Worm (Caenorhabditis elegans) whole organism, late embryonic: Measurements from ENCODE around the gene M110.7.
A peak's percentile ranks its signal among the peaks of the same experiment; 100 is the strongest.

ENCODE experiments used
- C38D4.7 ChIP-seq: fragments of 200-800 bp; sonication (Bioruptor generic); optimal IDR thresholded peaks from 2 replicates; lab custom pipeline; 2018; ENCODE audit warnings: mild to moderate bottlenecking, missing genetic modification characterization, moderate library complexity, missing compliant biosample characterization
- F13H6.1 ChIP-seq: sonication (generic microtip); optimal IDR thresholded peaks from 2 replicates; lab custom pipeline; 2016; ENCODE audit warnings: missing genetic modification characterization, missing compliant biosample characterization
- K02D7.2 ChIP-seq: sonication (generic microtip); optimal IDR thresholded peaks from 2 replicates; lab custom pipeline; 2017; ENCODE audit warnings: mild to moderate bottlenecking, missing genetic modification characterization, missing compliant biosample characterization
- T23F11.4 ChIP-seq: fragments of 200-800 bp; sonication (Bioruptor generic); optimal IDR thresholded peaks from 2 replicates; lab custom pipeline; 2018; ENCODE audit warnings: mild to moderate bottlenecking, missing genetic modification characterization, missing compliant biosample characterization
- Y22D7AL.16 ChIP-seq: sonication (generic microtip); optimal IDR thresholded peaks from 2 replicates; lab custom pipeline; 2016; ENCODE audit warnings: missing genetic modification characterization, missing compliant biosample characterization
- ahr-1 ChIP-seq: sonication (generic microtip); optimal IDR thresholded peaks from 2 replicates; lab custom pipeline; 2016; ENCODE audit warnings: missing genetic modification characterization, missing compliant biosample characterization
- ceh-14 ChIP-seq: sonication (generic microtip); optimal IDR thresholded peaks from 2 replicates; lab custom pipeline; 2016; ENCODE audit warnings: missing genotype, missing genetic modification characterization, missing compliant biosample characterization
- ceh-19 ChIP-seq: fragments of 200-800 bp; sonication (Bioruptor generic); optimal IDR thresholded peaks from 2 replicates; lab custom pipeline; 2018; ENCODE audit warnings: mild to moderate bottlenecking, missing genetic modification characterization, missing compliant biosample characterization
- ceh-22 ChIP-seq: sonication (generic microtip); optimal IDR thresholded peaks from 2 replicates; lab custom pipeline; 2017; ENCODE audit warnings: missing biosample characterization, missing genetic modification characterization
- ceh-30 ChIP-seq: fragments of 150-350 bp; optimal IDR thresholded peaks from 2 replicates; lab custom pipeline; 2014; ENCODE audit warnings: missing biosample characterization, missing genetic modification characterization
- ceh-34 ChIP-seq: sonication (generic microtip); optimal IDR thresholded peaks from 2 replicates; lab custom pipeline; 2016; ENCODE audit warnings: mild to moderate bottlenecking, missing genetic modification characterization, missing compliant biosample characterization
- ceh-48 ChIP-seq: sonication (generic microtip); optimal IDR thresholded peaks from 2 replicates; lab custom pipeline; 2016; ENCODE audit warnings: missing genetic modification characterization, inconsistent platforms, missing compliant biosample characterization
- che-1 ChIP-seq: sonication (generic microtip); optimal IDR thresholded peaks from 2 replicates; lab custom pipeline; 2016; ENCODE audit warnings: mild to moderate bottlenecking, missing genetic modification characterization, missing compliant biosample characterization
- elt-2 ChIP-seq: sonication (generic microtip); optimal IDR thresholded peaks from 2 replicates; lab custom pipeline; 2016; ENCODE audit warnings: missing genetic modification reagents, missing genetic modification characterization, missing compliant biosample characterization
- elt-4 ChIP-seq: sonication (generic microtip); optimal IDR thresholded peaks from 2 replicates; lab custom pipeline; 2016; ENCODE audit warnings: missing genetic modification characterization, missing compliant biosample characterization
- ets-4 ChIP-seq: sonication (generic microtip); optimal IDR thresholded peaks from 2 replicates; lab custom pipeline; 2016; ENCODE audit warnings: missing genetic modification characterization, missing compliant biosample characterization
- fkh-6 ChIP-seq: sonication (generic microtip); optimal IDR thresholded peaks from 2 replicates; lab custom pipeline; 2016; ENCODE audit warnings: missing genetic modification characterization, missing compliant biosample characterization
- hlh-15 ChIP-seq: sonication (generic microtip); optimal IDR thresholded peaks from 2 replicates; lab custom pipeline; 2016; ENCODE audit warnings: missing genetic modification characterization, missing compliant biosample characterization
- hlh-30 ChIP-seq: sonication (generic microtip); optimal IDR thresholded peaks from 2 replicates; lab custom pipeline; 2017; ENCODE audit warnings: antibody characterized with exemption, missing genetic modification characterization, missing compliant biosample characterization; ENCODE audit not compliant: insufficient read depth
- hlh-6 ChIP-seq: sonication (generic microtip); optimal IDR thresholded peaks from 2 replicates; lab custom pipeline; 2016; ENCODE audit warnings: missing genotype, missing genetic modification characterization, missing compliant biosample characterization
- lim-6 ChIP-seq: sonication (generic microtip); optimal IDR thresholded peaks from 2 replicates; lab custom pipeline; 2016; ENCODE audit warnings: missing genetic modification characterization, missing compliant biosample characterization
- lin-11 ChIP-seq: fragments of 200-800 bp; sonication (Bioruptor generic); optimal IDR thresholded peaks from 2 replicates; lab custom pipeline; 2018; ENCODE audit warnings: mild to moderate bottlenecking, missing genetic modification characterization, missing compliant biosample characterization
- madf-2 ChIP-seq: sonication (generic microtip); optimal IDR thresholded peaks from 2 replicates; lab custom pipeline; 2017; ENCODE audit warnings: missing genetic modification characterization, missing compliant biosample characterization
- mec-3 ChIP-seq: sonication (generic microtip); optimal IDR thresholded peaks from 2 replicates; lab custom pipeline; 2016; ENCODE audit warnings: borderline replicate concordance, missing genetic modification characterization, missing compliant biosample characterization
- nhr-11 ChIP-seq: fragments of 150-350 bp; optimal IDR thresholded peaks from 2 replicates; lab custom pipeline; 2014; ENCODE audit warnings: missing biosample characterization, missing genetic modification characterization
- nhr-232 ChIP-seq: sonication (generic microtip); optimal IDR thresholded peaks from 2 replicates; lab custom pipeline; 2016; ENCODE audit warnings: missing genetic modification characterization, missing compliant biosample characterization
- pag-3 ChIP-seq: sonication (generic microtip); optimal IDR thresholded peaks from 2 replicates; lab custom pipeline; 2016; ENCODE audit warnings: missing compliant biosample characterization, missing genetic modification characterization, borderline replicate concordance
- pax-1 ChIP-seq: fragments of 150-350 bp; optimal IDR thresholded peaks from 2 replicates; lab custom pipeline; 2014; ENCODE audit warnings: missing biosample characterization, missing genetic modification characterization
- pha-4 ChIP-seq: fragments of 150-350 bp; optimal IDR thresholded peaks from 2 replicates; lab custom pipeline; 2018; ENCODE audit warnings: missing biosample characterization, missing genetic modification reagents, missing genetic modification characterization
- sox-4 ChIP-seq: sonication (generic microtip); optimal IDR thresholded peaks from 2 replicates; lab custom pipeline; 2017; ENCODE audit warnings: mild to moderate bottlenecking, missing genetic modification characterization, inconsistent platforms, missing compliant biosample characterization
- syd-9 ChIP-seq: sonication (generic microtip); optimal IDR thresholded peaks from 2 replicates; lab custom pipeline; 2016; ENCODE audit warnings: mild to moderate bottlenecking, missing genetic modification characterization, moderate library complexity, missing compliant biosample characterization
- tbx-2 ChIP-seq: sonication (generic microtip); optimal IDR thresholded peaks from 2 replicates; lab custom pipeline; 2016; ENCODE audit warnings: missing genetic modification characterization, missing compliant biosample characterization
- tbx-7 ChIP-seq: sonication (generic microtip); optimal IDR thresholded peaks from 2 replicates; lab custom pipeline; 2016; ENCODE audit warnings: missing genotype, missing genetic modification characterization, missing compliant biosample characterization
- unc-3 ChIP-seq, 2 experiments: fragments of 200-800 bp in 1 of 2; sonication (Bioruptor generic) in 1 of 2; sonication (generic microtip) in 1 of 2; conservative IDR thresholded peaks in 1 of 2; optimal IDR thresholded peaks in 1 of 2; 2 replicates each; pipeline versions ENCODE4 v1.3.6 to Lab custom; 2016 to 2022; ENCODE audit warnings: missing compliant biosample characterization in 2 of 2, missing genetic modification characterization in 2 of 2, missing genetic modification reagents in 1 of 2
- unc-42 ChIP-seq: sonication (generic microtip); optimal IDR thresholded peaks from 2 replicates; lab custom pipeline; 2016; ENCODE audit warnings: missing genotype, missing genetic modification characterization, missing compliant biosample characterization
- unc-55 ChIP-seq: sonication (generic microtip); optimal IDR thresholded peaks from 2 replicates; lab custom pipeline; 2017; ENCODE audit warnings: missing biosample characterization, missing genetic modification reagents, missing genetic modification characterization
- unc-86 ChIP-seq: sonication (generic microtip); optimal IDR thresholded peaks from 2 replicates; lab custom pipeline; 2016; ENCODE audit warnings: missing genetic modification characterization, missing compliant biosample characterization
- zip-5 ChIP-seq: sonication (generic microtip); optimal IDR thresholded peaks from 2 replicates; lab custom pipeline; 2016; ENCODE audit warnings: missing genetic modification characterization, missing compliant biosample characterization

The M110.7 gene

DNA sequence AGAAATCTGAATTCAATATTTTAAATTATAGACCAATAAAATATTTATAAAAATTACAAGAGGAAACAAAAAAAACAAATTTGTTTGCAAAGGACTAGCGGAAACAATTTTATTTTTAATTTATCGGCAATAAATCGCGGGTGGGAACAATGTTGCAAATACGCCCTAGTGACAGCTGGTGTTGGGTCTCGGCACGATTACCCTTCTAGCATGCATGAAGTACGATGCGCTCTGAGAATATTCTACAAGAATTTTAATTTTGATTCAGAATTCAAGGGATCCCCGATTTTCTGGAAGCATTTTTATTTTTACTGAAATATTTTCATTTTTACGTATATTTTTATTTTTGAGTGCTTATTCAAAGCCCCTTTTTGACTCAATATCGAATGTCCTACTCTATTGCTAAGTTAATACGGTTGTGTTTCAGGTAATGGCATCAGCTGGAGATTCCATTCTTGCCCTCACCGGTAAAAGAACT lies 47.5 kb upstream of the M110.7 start, which contains the start of the genes mig-5 and cct-1 (continued):
- TF ChIP-seq tbx-7 (tag; lab: Kevin White, UChicago): no peak
- no peak for TF ChIP-seq T23F11.4 (GFP tag; lab: Kevin White, UChicago)
- no peak for TF ChIP-seq ceh-30 (tag; lab: Kevin White, UChicago)
- TF ChIP-seq elt-2 (tag; lab: Kevin White, UChicago): peak; percentile 59
- TF ChIP-seq fkh-6: no peak
- TF ChIP-seq elt-4: no peak
- TF ChIP-seq tbx-2: peak; percentile 69
- no peak for TF ChIP-seq K02D7.2 (tag; lab: Kevin White, UChicago)
- peak; percentile 80 for TF ChIP-seq ceh-14
- peak; percentile 35 for TF ChIP-seq ceh-19 (GFP tag; lab: Kevin White, UChicago)
- no peak for TF ChIP-seq pag-3 (tag; lab: Kevin White, UChicago)
- TF ChIP-seq mec-3 (tag; lab: Kevin White, UChicago): no peak
- no peak for TF ChIP-seq madf-2 (tag; lab: Kevin White, UChicago)
- no peak for TF ChIP-seq ceh-22 (tag; lab: Kevin White, UChicago)
- no peak for TF ChIP-seq syd-9 (tag; lab: Kevin White, UChicago)
- no peak for TF ChIP-seq lin-11 (tag; lab: Kevin White, UChicago)
- TF ChIP-seq nhr-11 (tag; lab: Kevin White, UChicago): no peak
- peak; percentile 24 for TF ChIP-seq ceh-48 (tag; lab: Kevin White, UChicago)
- peak; percentile 82 for TF ChIP-seq pax-1
- TF ChIP-seq F13H6.1 (tag; lab: Kevin White, UChicago): peak; percentile 5
- no peak for TF ChIP-seq pha-4
- peak; percentile 12 for TF ChIP-seq ets-4
- peak; percentile 66 for TF ChIP-seq unc-86 (tag; lab: Kevin White, UChicago)
- TF ChIP-seq C38D4.7 (GFP tag; lab: Kevin White, UChicago): no peak
- TF ChIP-seq Y22D7AL.16: peak; percentile 28
- no peak for TF ChIP-seq lim-6
- TF ChIP-seq ahr-1 (tag; lab: Kevin White, UChicago): no peak
- TF ChIP-seq sox-4 (tag; lab: Kevin White, UChicago): no peak

DNA sequence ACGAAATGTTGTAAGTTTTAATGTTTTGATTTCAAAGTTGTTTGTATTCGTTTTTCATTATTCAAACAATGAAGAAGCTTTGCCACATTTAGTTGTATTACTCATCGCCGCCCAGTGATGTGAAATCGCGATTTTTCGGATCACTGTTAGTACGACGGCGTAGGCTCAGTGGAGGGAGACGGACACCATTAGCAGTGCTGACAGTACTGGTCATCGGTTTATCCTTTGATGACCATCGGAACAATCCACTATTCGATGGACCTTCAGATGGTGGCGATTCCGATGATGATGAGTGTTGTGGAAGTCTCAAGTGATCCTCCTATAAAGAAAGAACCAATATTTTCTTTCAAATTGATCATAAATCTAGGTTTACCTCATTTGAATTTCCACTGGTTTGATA lies 45.1 kb upstream of the M110.7 start:
- TF ChIP-seq K02D7.2 (tag; lab: Kevin White, UChicago): no peak
- no peak for TF ChIP-seq lim-6
- no peak for TF ChIP-seq pag-3 (tag; lab: Kevin White, UChicago)
- no peak for TF ChIP-seq unc-42 (tag; lab: Kevin White, UChicago)
- no peak for TF ChIP-seq sox-4 (tag; lab: Kevin White, UChicago)
- TF ChIP-seq hlh-30 (tag; lab: Kevin White, UChicago): no peak
- TF ChIP-seq unc-55: no peak
- TF ChIP-seq hlh-15 (tag; lab: Kevin White, UChicago): no peak
- TF ChIP-seq unc-3 (GFP tag; conservative IDR thresholded peaks at IDR 0.05; lab: Robert Waterston, UW): no peak
- no peak for TF ChIP-seq unc-3 (tag; optimal IDR thresholded peaks at IDR 0.05; lab: Kevin White, UChicago)
- no peak for TF ChIP-seq zip-5
- no peak for TF ChIP-seq nhr-232
- no peak for TF ChIP-seq lin-11 (tag; lab: Kevin White, UChicago)
- no peak for TF ChIP-seq che-1 (tag; lab: Kevin White, UChicago)
- TF ChIP-seq hlh-6 (tag; lab: Kevin White, UChicago): no peak

DNA sequence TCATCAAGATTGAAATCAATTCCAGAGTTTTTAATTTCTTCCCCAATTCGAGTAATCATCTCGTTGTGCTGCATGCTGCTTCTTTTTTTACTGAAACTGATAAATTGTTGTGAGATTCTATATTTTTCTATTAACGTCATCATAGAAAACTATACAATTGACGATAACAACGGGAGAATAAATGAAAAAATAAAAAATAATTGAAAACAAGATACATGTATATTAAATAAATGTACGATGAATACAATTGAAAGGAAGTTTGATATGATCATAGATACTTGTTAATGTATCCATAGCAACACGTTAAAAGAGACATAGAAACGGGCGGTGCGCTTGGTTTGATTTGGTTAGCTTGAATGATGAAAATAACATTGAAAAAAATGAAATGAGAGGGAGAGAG lies 42.1 kb upstream of the M110.7 start, which contains the start of gene T05C12.8:
Gene T05C12.8 (minus strand): TSS at position 101 of the 400 bp plus-strand sequence.
- TF ChIP-seq ceh-34 (tag; lab: Kevin White, UChicago) (no peak), nhr-232 (no peak), unc-55 (no peak)
